Worm (Caenorhabditis elegans): ENCODE measurements around the gene F57B9.8.

ce11 chrIII:6968080-6968639, 33.0 kb upstream of the F57B9.8 start, which contains the start of gene panl-2:
- no peak for TF ChIP-seq aly-2 (tag; optimal IDR thresholded peaks at IDR 0.05)
- TF ChIP-seq nhr-237 (tag; optimal IDR thresholded peaks at IDR 0.05) = no peak
- no peak for TF ChIP-seq snpc-4 (tag; optimal IDR thresholded peaks at IDR 0.05)
- no peak for TF ChIP-seq snpc-1.2 (GFP tag; IDR thresholded peaks at IDR 0.05)

All from whole organism, L4 larva.